Fruit fly (Drosophila melanogaster) whole organism, embryonic: ENCODE measurements around the gene Cpr78E.
A peak's percentile ranks its signal among the peaks of the same experiment; 100 is the strongest.

Source experiments
- Awh ChIP-seq: fragments of 200-800 bp; sonication (Bioruptor generic); IDR thresholded peaks from 2 replicates; pipeline ENCODE4, ENCODE4 v1.3.6; 2022; ENCODE audit warnings: missing biosample characterization, missing genetic modification characterization
- CG10462 ChIP-seq: fragments of 200-800 bp; sonication (Bioruptor generic); optimal IDR thresholded peaks from 2 replicates; lab custom pipeline; 2016; ENCODE audit warnings: missing biosample characterization, missing genetic modification characterization
- CG13424 ChIP-seq: fragments of 200-800 bp; sonication (Bioruptor generic); optimal IDR thresholded peaks from 2 replicates; lab custom pipeline; 2019; ENCODE audit warnings: missing biosample characterization, mild to moderate bottlenecking, missing genetic modification characterization, moderate library complexity
- CG14667 ChIP-seq: fragments of 200-800 bp; sonication (Bioruptor generic); IDR thresholded peaks from 2 replicates; pipeline ENCODE4 v1.3.6; 2022; ENCODE audit warnings: missing biosample characterization, missing genetic modification characterization
- CG1529 ChIP-seq: fragments of 200-800 bp; sonication (Bioruptor generic); optimal IDR thresholded peaks from 3 replicates; lab custom pipeline; 2018; ENCODE audit warnings: missing biosample characterization, missing genetic modification characterization
- CG15601 ChIP-seq: fragments of 200-800 bp; sonication (Bioruptor generic); optimal IDR thresholded peaks from 3 replicates; lab custom pipeline; 2019; ENCODE audit warnings: missing biosample characterization, mild to moderate bottlenecking, missing genetic modification characterization, moderate library complexity
- CG1602 ChIP-seq: fragments of 200-800 bp; sonication (Bioruptor generic); optimal IDR thresholded peaks from 3 replicates; lab custom pipeline; 2016; ENCODE audit warnings: missing biosample characterization, missing genetic modification characterization
- CG17186 ChIP-seq: fragments of 200-800 bp; sonication (Bioruptor generic); optimal IDR thresholded peaks from 3 replicates; lab custom pipeline; 2017; ENCODE audit warnings: missing biosample characterization, missing genetic modification reagents, missing genetic modification characterization
- CG17385 ChIP-seq: fragments of 200-800 bp; sonication (Bioruptor generic); optimal IDR thresholded peaks from 3 replicates; lab custom pipeline; 2018; ENCODE audit warnings: missing biosample characterization, mild to moderate bottlenecking, missing genetic modification characterization
- CG18011 ChIP-seq: fragments of 200-800 bp; sonication (Bioruptor generic); optimal IDR thresholded peaks from 2 replicates; lab custom pipeline; 2017; ENCODE audit warnings: missing biosample characterization, missing genetic modification characterization, mild to moderate bottlenecking, moderate library complexity, missing genotype
- CG2199 ChIP-seq: fragments of 200-800 bp; sonication (Bioruptor generic); IDR thresholded peaks from 3 replicates; pipeline ENCODE4 v1.3.6; 2022; ENCODE audit warnings: missing biosample characterization, missing genetic modification characterization
- CG32767 ChIP-seq: fragments of 200-800 bp; sonication (Bioruptor generic); IDR thresholded peaks from 2 replicates; pipeline ENCODE4 v1.3.6; 2022; ENCODE audit warnings: missing biosample characterization, missing genetic modification characterization
- CG33557 ChIP-seq: fragments of 200-800 bp; sonication (Bioruptor generic); optimal IDR thresholded peaks from 2 replicates; lab custom pipeline; 2019; ENCODE audit warnings: missing biosample characterization, mild to moderate bottlenecking, missing genetic modification characterization, moderate library complexity
- CG42726 ChIP-seq: fragments of 200-800 bp; sonication (Bioruptor generic); IDR thresholded peaks from 2 replicates; pipeline ENCODE4 v1.3.6; 2022; ENCODE audit warnings: missing biosample characterization, missing genetic modification characterization; ENCODE audit not compliant: partially characterized antibody
- CG4282 ChIP-seq: fragments of 200-800 bp; sonication (Bioruptor generic); optimal IDR thresholded peaks from 2 replicates; lab custom pipeline; 2016; ENCODE audit warnings: missing biosample characterization, missing genetic modification characterization
- CG4730 ChIP-seq: fragments of 200-800 bp; sonication (Bioruptor generic); IDR thresholded peaks from 2 replicates; pipeline ENCODE4 v1.3.6; 2022; ENCODE audit warnings: missing biosample characterization, missing genetic modification characterization
- CG7372 ChIP-seq: fragments of 200-800 bp; sonication (Bioruptor generic); IDR thresholded peaks from 2 replicates; pipeline ENCODE4 v1.3.6; 2022; ENCODE audit warnings: missing biosample characterization, missing genetic modification characterization
- CG7839 ChIP-seq: fragments of 200-800 bp; sonication (Bioruptor generic); optimal IDR thresholded peaks from 3 replicates; lab custom pipeline; 2018; ENCODE audit warnings: missing biosample characterization, mild to moderate bottlenecking, missing genetic modification characterization, moderate library complexity
- CG8281 ChIP-seq: fragments of 200-800 bp; sonication (Bioruptor generic); optimal IDR thresholded peaks from 2 replicates; lab custom pipeline; 2018; ENCODE audit warnings: missing biosample characterization, mild to moderate bottlenecking, missing genetic modification characterization, moderate library complexity
- CG8290 ChIP-seq, 3 experiments: fragments of 200-800 bp; sonication (Bioruptor generic); optimal IDR thresholded peaks; 2 replicates each; lab custom pipeline; 2016 to 2019; ENCODE audit warnings: missing biosample characterization in 3 of 3, missing genetic modification characterization in 3 of 3, mild to moderate bottlenecking in 2 of 3, moderate library complexity in 1 of 3
- Gsc ChIP-seq: fragments of 200-800 bp; sonication (Bioruptor generic); IDR thresholded peaks from 2 replicates; pipeline ENCODE4 v1.3.6; 2022; ENCODE audit warnings: missing biosample characterization, missing genetic modification characterization
- HLHmδ ChIP-seq: fragments of 200-800 bp; sonication (Bioruptor generic); optimal IDR thresholded peaks from 2 replicates; lab custom pipeline; 2018; ENCODE audit warnings: missing biosample characterization, mild to moderate bottlenecking, missing genetic modification characterization, moderate library complexity
- HmgD ChIP-seq: fragments of 200-800 bp; sonication (Bioruptor generic); optimal IDR thresholded peaks from 3 replicates; lab custom pipeline; 2016; ENCODE audit warnings: missing biosample characterization, missing genetic modification characterization
- Jarid2 ChIP-seq: fragments of 200-800 bp; sonication (Bioruptor generic); optimal IDR thresholded peaks from 3 replicates; lab custom pipeline; 2017; ENCODE audit warnings: mild to moderate bottlenecking, missing biosample characterization, missing genetic modification reagents, missing genetic modification characterization
- MBD-R2 ChIP-seq: fragments of 200-800 bp; sonication (Bioruptor generic); IDR thresholded peaks from 2 replicates; pipeline ENCODE4 v1.3.6; 2022; ENCODE audit warnings: missing biosample characterization, missing genetic modification characterization
- Mes4 ChIP-seq: fragments of 200-800 bp; sonication (Bioruptor generic); optimal IDR thresholded peaks from 2 replicates; lab custom pipeline; 2016; ENCODE audit warnings: missing biosample characterization, missing genetic modification characterization
- Oli ChIP-seq: fragments of 200-800 bp; sonication (Bioruptor generic); optimal IDR thresholded peaks from 2 replicates; lab custom pipeline; 2018; ENCODE audit warnings: missing biosample characterization, mild to moderate bottlenecking, missing genetic modification characterization, moderate library complexity
- Pdp1 ChIP-seq, 2 experiments: fragments of 200-800 bp; sonication (Bioruptor generic); optimal IDR thresholded peaks; 3 replicates each; lab custom pipeline; 2016; ENCODE audit warnings: missing biosample characterization in 2 of 2, missing genetic modification characterization in 2 of 2, mild to moderate bottlenecking in 1 of 2, moderate library complexity in 1 of 2
- Sox100B ChIP-seq: fragments of 200-800 bp; sonication (Bioruptor generic); optimal IDR thresholded peaks from 3 replicates; lab custom pipeline; 2018; ENCODE audit warnings: missing biosample characterization, mild to moderate bottlenecking, missing genetic modification characterization
- Tbp ChIP-seq: fragments of >200 bp; optimal IDR thresholded peaks from 2 replicates; lab custom pipeline; 2018; ENCODE audit warnings: missing biosample characterization, missing genetic modification characterization
- az2 ChIP-seq: fragments of 200-800 bp; sonication (Bioruptor generic); optimal IDR thresholded peaks from 3 replicates; lab custom pipeline; 2016; ENCODE audit warnings: missing biosample characterization, missing genetic modification characterization
- cas ChIP-seq: fragments of 200-800 bp; sonication (Bioruptor generic); IDR thresholded peaks from 2 replicates; pipeline ENCODE4 v1.3.6; 2022; ENCODE audit warnings: missing biosample characterization, missing genetic modification characterization
- chinmo ChIP-seq: fragments of 200-800 bp; sonication (Bioruptor generic); IDR thresholded peaks from 4 replicates; pipeline ENCODE4 v1.3.6; 2022; ENCODE audit warnings: missing biosample characterization, missing genetic modification characterization; ENCODE audit not compliant: partially characterized antibody
- dan ChIP-seq: fragments of 200-800 bp; sonication (Bioruptor generic); IDR thresholded peaks from 2 replicates; pipeline ENCODE4 v1.3.6; 2022; ENCODE audit warnings: missing biosample characterization, missing genetic modification characterization
- dimm ChIP-seq: fragments of 200-800 bp; sonication (Bioruptor generic); IDR thresholded peaks from 2 replicates; pipeline ENCODE4 v1.3.6; 2022; ENCODE audit warnings: missing biosample characterization, missing genetic modification characterization
- dmrt99B ChIP-seq: fragments of 200-800 bp; sonication (Bioruptor generic); optimal IDR thresholded peaks from 2 replicates; lab custom pipeline; 2018; ENCODE audit warnings: missing biosample characterization, mild to moderate bottlenecking, missing genetic modification characterization, moderate library complexity
- exex ChIP-seq: fragments of 200-800 bp; sonication (Bioruptor generic); optimal IDR thresholded peaks from 4 replicates; lab custom pipeline; 2018; ENCODE audit warnings: missing biosample characterization, mild to moderate bottlenecking, missing genetic modification characterization, moderate library complexity
- eyg ChIP-seq: fragments of 200-800 bp; sonication (Bioruptor generic); optimal IDR thresholded peaks from 3 replicates; lab custom pipeline; 2016; ENCODE audit warnings: missing biosample characterization, missing genetic modification characterization
- her ChIP-seq: fragments of 200-800 bp; sonication (Bioruptor generic); optimal IDR thresholded peaks from 2 replicates; lab custom pipeline; 2016; ENCODE audit warnings: missing biosample characterization, missing genetic modification characterization
- org-1 ChIP-seq: fragments of 200-800 bp; sonication (Bioruptor generic); optimal IDR thresholded peaks from 2 replicates; lab custom pipeline; 2017; ENCODE audit warnings: missing biosample characterization, missing genetic modification characterization
- pum ChIP-seq: fragments of 200-800 bp; sonication (Bioruptor generic); optimal IDR thresholded peaks from 2 replicates; lab custom pipeline; 2016; ENCODE audit warnings: missing biosample characterization, missing genetic modification characterization
- sima ChIP-seq: fragments of 200-800 bp; sonication (Bioruptor generic); optimal IDR thresholded peaks from 2 replicates; lab custom pipeline; 2016; ENCODE audit warnings: missing biosample characterization, missing genetic modification characterization
- sr ChIP-seq: fragments of 200-800 bp; sonication (Bioruptor generic); IDR thresholded peaks from 3 replicates; pipeline ENCODE4 v1.3.6; 2022; ENCODE audit warnings: missing biosample characterization, missing genetic modification characterization
- stwl ChIP-seq: fragments of 200-800 bp; sonication (Bioruptor generic); optimal IDR thresholded peaks from 3 replicates; lab custom pipeline; 2018; ENCODE audit warnings: missing biosample characterization, mild to moderate bottlenecking, missing genetic modification characterization, moderate library complexity
- tna ChIP-seq: fragments of 200-800 bp; sonication (Bioruptor generic); IDR thresholded peaks from 2 replicates; pipeline ENCODE4 v1.3.6; 2022; ENCODE audit warnings: missing biosample characterization, missing genetic modification characterization; ENCODE audit not compliant: partially characterized antibody
- trh ChIP-seq: fragments of 200-800 bp; sonication (Bioruptor generic); optimal IDR thresholded peaks from 2 replicates; lab custom pipeline; 2016; ENCODE audit warnings: missing biosample characterization, missing genetic modification characterization
- unpg ChIP-seq: fragments of 200-800 bp; sonication (Bioruptor generic); optimal IDR thresholded peaks from 3 replicates; lab custom pipeline; 2018; ENCODE audit warnings: missing biosample characterization, mild to moderate bottlenecking, missing genetic modification characterization, moderate library complexity
- usp ChIP-seq: fragments of >200 bp; optimal IDR thresholded peaks from 2 replicates; lab custom pipeline; 2017; ENCODE audit warnings: missing biosample characterization, missing genetic modification characterization
- zen2 ChIP-seq: fragments of 200-800 bp; sonication (Bioruptor generic); IDR thresholded peaks from 3 replicates; pipeline ENCODE4 v1.3.6; 2022; ENCODE audit warnings: missing biosample characterization, missing genetic modification characterization; ENCODE audit not compliant: partially characterized antibody
- zf30C ChIP-seq: fragments of 200-800 bp; sonication (Bioruptor generic); optimal IDR thresholded peaks from 3 replicates; lab custom pipeline; 2018; ENCODE audit warnings: missing biosample characterization, mild to moderate bottlenecking, missing genetic modification characterization

Gene Cpr78E

DNA sequence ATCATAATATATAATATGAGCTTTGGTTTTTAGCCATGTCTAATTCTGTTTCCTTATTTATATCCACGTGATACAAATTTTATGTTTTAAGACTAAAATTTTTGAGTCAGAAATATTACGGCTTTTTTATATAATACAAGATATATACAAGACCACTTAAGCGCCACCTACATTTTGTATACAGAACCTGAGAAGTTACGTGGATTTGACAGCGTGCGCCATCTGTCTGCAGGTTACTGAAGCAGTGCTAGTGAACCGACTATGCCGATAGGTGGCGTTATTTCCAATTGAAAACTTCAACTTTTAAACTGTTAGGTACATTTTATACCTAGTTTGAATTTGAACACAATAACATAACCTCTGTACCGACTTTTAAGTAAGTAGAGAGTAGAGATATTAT, 14.0 kb downstream of the Cpr78E start (continued):
- TF ChIP-seq stwl (tag; lab: Kevin White, UChicago) = peak; percentile 68
- peak; percentile 84 for TF ChIP-seq HmgD (GFP tag; lab: Kevin White, UChicago)
- TF ChIP-seq CG32767 (GFP tag; lab: Robert Waterston, UW) = no peak
- TF ChIP-seq usp = no peak
- no peak for TF ChIP-seq CG4282 (GFP tag; lab: Kevin White, UChicago)
- TF ChIP-seq HLHmδ (GFP tag; lab: Kevin White, UChicago) = no peak
- peak; percentile 93 for TF ChIP-seq CG2199
- TF ChIP-seq sr (GFP tag; lab: Robert Waterston, UW) = no peak
- peak; percentile 78 for TF ChIP-seq pum (GFP tag; lab: Kevin White, UChicago)
- no peak for TF ChIP-seq CG1529
- TF ChIP-seq CG18011 = no peak
- TF ChIP-seq cas (GFP tag; lab: Robert Waterston, UW) = no peak
- TF ChIP-seq CG33557 (GFP tag; lab: Kevin White, UChicago) = peak; percentile 46
- peak; percentile 75 for TF ChIP-seq CG7839 (tag; lab: Kevin White, UChicago)
- TF ChIP-seq CG7372 (GFP tag; lab: Robert Waterston, UW) = peak; percentile 62; the same call in 1 of the 2 replicates
- no peak for TF ChIP-seq dimm (GFP tag; lab: Robert Waterston, UW)
- peak; percentile 79 for TF ChIP-seq CG42726 (GFP tag; lab: Robert Waterston, UW)
- no peak for TF ChIP-seq zf30C (GFP tag; lab: Kevin White, UChicago)
- TF ChIP-seq eyg (GFP tag; lab: Kevin White, UChicago) = peak; percentile 22
- TF ChIP-seq exex = no peak
- peak; percentile 62 for TF ChIP-seq CG10462
- peak; percentile 53 for TF ChIP-seq her (GFP tag; lab: Kevin White, UChicago)
- no peak for TF ChIP-seq tna (GFP tag; lab: Robert Waterston, UW)
- TF ChIP-seq CG17186 (GFP tag; lab: Kevin White, UChicago) = no peak
- TF ChIP-seq trh = no peak
- TF ChIP-seq CG1602 (GFP tag; lab: Kevin White, UChicago) = peak; percentile 82
- TF ChIP-seq CG4730 (GFP tag; lab: Robert Waterston, UW) = 0 out of 2 replicates have a peak, but pooled peaks have one; percentile 18
- TF ChIP-seq MBD-R2 (GFP tag; lab: Robert Waterston, UW) = peak; percentile 29; the same call in 1 of the 2 replicates
- TF ChIP-seq CG8290 (GFP tag; optimal IDR thresholded peaks at IDR 0.05; lab: Kevin White, UChicago) = peak; percentile 65
- TF ChIP-seq CG8290 (tag; optimal IDR thresholded peaks at IDR 0.05; lab: Kevin White, UChicago) = peak; percentile 12 to 84
- peak; percentile 68 for TF ChIP-seq CG13424 (tag; lab: Kevin White, UChicago)
- peak; percentile 57 for TF ChIP-seq dmrt99B
- no peak for TF ChIP-seq CG8281 (tag; lab: Kevin White, UChicago)
- TF ChIP-seq org-1 (GFP tag; lab: Kevin White, UChicago) = no peak
- no peak for TF ChIP-seq Sox100B (GFP tag; lab: Kevin White, UChicago)
- TF ChIP-seq Jarid2 (GFP tag; lab: Kevin White, UChicago) = peak; percentile 35
- peak; percentile 67 for TF ChIP-seq unpg (GFP tag; lab: Kevin White, UChicago)
- TF ChIP-seq dan (GFP tag; lab: Robert Waterston, UW) = no peak
- no peak for TF ChIP-seq zen2 (GFP tag; lab: Robert Waterston, UW)
- peak; percentile 62 for TF ChIP-seq Mes4 (GFP tag; lab: Kevin White, UChicago)
- TF ChIP-seq az2 (GFP tag; lab: Kevin White, UChicago) = peak; percentile 83
- peak; percentile 77 for TF ChIP-seq CG15601 (tag; lab: Kevin White, UChicago)
- TF ChIP-seq CG14667 (GFP tag; lab: Robert Waterston, UW) = peak; percentile 61
- TF ChIP-seq Awh (GFP tag; lab: Robert Waterston, UW) = no peak
- TF ChIP-seq chinmo = no peak
- no peak for TF ChIP-seq sima
- peak; percentile 64 to 97 for TF ChIP-seq Pdp1 (GFP tag; optimal IDR thresholded peaks at IDR 0.05; lab: Kevin White, UChicago)
- no peak for TF ChIP-seq Tbp
- peak; percentile 27 for TF ChIP-seq Oli
- 0 out of 2 replicates have a peak, but pooled peaks have one; percentile 8 for TF ChIP-seq Gsc (GFP tag; lab: Robert Waterston, UW)
- peak; percentile 15 for TF ChIP-seq CG17385 (GFP tag; lab: Kevin White, UChicago)
